Worm (Caenorhabditis elegans) whole organism, L3 larva: ENCODE data around the gene F38A5.22.
A peak's percentile ranks its signal among the peaks of the same experiment; 100 is the strongest.

Source experiments
- R02D3.7 ChIP-seq: fragments of 150-350 bp; optimal IDR thresholded peaks from 2 replicates; lab custom pipeline; 2014; ENCODE audit warnings: missing biosample characterization, missing genetic modification characterization
- ZK546.5 ChIP-seq: sonication (generic microtip); optimal IDR thresholded peaks from 2 replicates; lab custom pipeline; 2017; ENCODE audit warnings: missing biosample characterization, missing genetic modification characterization
- ama-1 ChIP-seq: fragments of 150-350 bp; optimal IDR thresholded peaks from 2 replicates; lab custom pipeline; 2018
- ceh-16 ChIP-seq: sonication (generic microtip); optimal IDR thresholded peaks from 2 replicates; lab custom pipeline; 2017; ENCODE audit warnings: missing biosample characterization, missing genetic modification characterization
- ceh-28 ChIP-seq: fragments of 150-350 bp; optimal IDR thresholded peaks from 2 replicates; lab custom pipeline; 2014; ENCODE audit warnings: missing biosample characterization, missing genetic modification reagents, missing genetic modification characterization
- ceh-9 ChIP-seq: sonication (generic microtip); optimal IDR thresholded peaks from 2 replicates; lab custom pipeline; 2018; ENCODE audit warnings: missing biosample characterization, missing genetic modification characterization
- daf-12 ChIP-seq: fragments of 150-350 bp; optimal IDR thresholded peaks from 2 replicates; lab custom pipeline; 2014; ENCODE audit warnings: missing biosample characterization, missing genetic modification reagents, missing genetic modification characterization
- egl-5 ChIP-seq: fragments of 150-350 bp; optimal IDR thresholded peaks from 2 replicates; lab custom pipeline; 2017; ENCODE audit warnings: missing biosample characterization, missing genetic modification reagents, missing genetic modification characterization, inconsistent platforms
- elt-1 ChIP-seq: fragments of 150-350 bp; optimal IDR thresholded peaks from 2 replicates; lab custom pipeline; 2014; ENCODE audit warnings: missing biosample characterization, missing genetic modification characterization
- elt-2 ChIP-seq: sonication (generic microtip); optimal IDR thresholded peaks from 2 replicates; lab custom pipeline; 2016; ENCODE audit warnings: missing genetic modification reagents, mild to moderate bottlenecking, missing genetic modification characterization, missing compliant biosample characterization
- elt-3 ChIP-seq, 3 experiments: fragments of 150-350 bp in 1 of 3; sonication (generic microtip) in 2 of 3; optimal IDR thresholded peaks; 2 replicates in 2 of 3; 4 replicates in 1 of 3; lab custom pipeline; 2014 to 2017; ENCODE audit warnings: missing biosample characterization in 3 of 3, missing genetic modification characterization in 3 of 3
- fkh-10 ChIP-seq: sonication (generic microtip); optimal IDR thresholded peaks from 2 replicates; lab custom pipeline; 2017; ENCODE audit warnings: missing biosample characterization, missing genetic modification reagents, missing genetic modification characterization
- fkh-2 ChIP-seq: fragments of 150-350 bp; optimal IDR thresholded peaks from 2 replicates; lab custom pipeline; 2014; ENCODE audit warnings: missing biosample characterization, missing genetic modification reagents, missing genetic modification characterization
- fos-1 ChIP-seq: fragments of 150-350 bp; optimal IDR thresholded peaks from 2 replicates; lab custom pipeline; 2014; ENCODE audit warnings: missing biosample characterization, missing genetic modification characterization
- hmg-11 ChIP-seq: sonication (generic microtip); optimal IDR thresholded peaks from 2 replicates; lab custom pipeline; 2016; ENCODE audit warnings: missing genetic modification characterization, missing compliant biosample characterization
- jun-1 ChIP-seq: fragments of 150-350 bp; optimal IDR thresholded peaks from 2 replicates; lab custom pipeline; 2014; ENCODE audit warnings: missing biosample characterization, missing genetic modification reagents, missing genetic modification characterization
- lin-15B ChIP-seq: fragments of 150-350 bp; optimal IDR thresholded peaks from 2 replicates; lab custom pipeline; 2014; ENCODE audit warnings: missing biosample characterization, missing genetic modification characterization
- lsy-12 ChIP-seq: sonication (generic microtip); optimal IDR thresholded peaks from 2 replicates; lab custom pipeline; 2016; ENCODE audit warnings: mild to moderate bottlenecking, missing genetic modification characterization, missing compliant biosample characterization
- mdl-1 ChIP-seq: fragments of 150-350 bp; optimal IDR thresholded peaks from 2 replicates; lab custom pipeline; 2014; ENCODE audit warnings: missing biosample characterization, missing genetic modification characterization
- nfya-1 ChIP-seq: sonication (generic microtip); optimal IDR thresholded peaks from 2 replicates; lab custom pipeline; 2017; ENCODE audit warnings: missing genetic modification characterization, mild to moderate bottlenecking, missing compliant biosample characterization, antibody characterized with exemption, moderate library complexity; ENCODE audit not compliant: insufficient read depth
- nhr-12 ChIP-seq: fragments of 150-350 bp; optimal IDR thresholded peaks from 2 replicates; lab custom pipeline; 2014; ENCODE audit warnings: missing biosample characterization, missing genetic modification characterization
- nhr-23 ChIP-seq: fragments of 150-350 bp; optimal IDR thresholded peaks from 2 replicates; lab custom pipeline; 2014; ENCODE audit warnings: missing biosample characterization, missing genetic modification reagents, missing genetic modification characterization
- nhr-237 ChIP-seq: fragments of 150-350 bp; optimal IDR thresholded peaks from 2 replicates; lab custom pipeline; 2014; ENCODE audit warnings: missing biosample characterization, missing genetic modification characterization
- nhr-25 ChIP-seq: sonication (generic microtip); optimal IDR thresholded peaks from 2 replicates; lab custom pipeline; 2017; ENCODE audit warnings: missing biosample characterization, missing genetic modification characterization
- nhr-28 ChIP-seq: fragments of 150-350 bp; optimal IDR thresholded peaks from 2 replicates; lab custom pipeline; 2014; ENCODE audit warnings: missing biosample characterization, missing genetic modification characterization
- nhr-43 ChIP-seq: sonication (generic microtip); optimal IDR thresholded peaks from 2 replicates; lab custom pipeline; 2016; ENCODE audit warnings: mild to moderate bottlenecking, missing genetic modification characterization, missing compliant biosample characterization; ENCODE audit not compliant: poor library complexity, severe bottlenecking
- nhr-67 ChIP-seq: fragments of 150-350 bp; optimal IDR thresholded peaks from 2 replicates; lab custom pipeline; 2014; ENCODE audit warnings: missing biosample characterization, missing genetic modification characterization
- nhr-76 ChIP-seq: fragments of 150-350 bp; sonication (generic microtip); optimal IDR thresholded peaks from 5 replicates; lab custom pipeline; 2014; ENCODE audit warnings: missing biosample characterization, missing genetic modification characterization
- nhr-77 ChIP-seq: fragments of 150-350 bp; optimal IDR thresholded peaks from 2 replicates; lab custom pipeline; 2014; ENCODE audit warnings: missing biosample characterization, missing genetic modification characterization
- pha-4 ChIP-seq: fragments of 150-350 bp; optimal IDR thresholded peaks from 2 replicates; lab custom pipeline; 2014; ENCODE audit warnings: missing biosample characterization, missing genetic modification reagents, missing genetic modification characterization
- pqm-1 ChIP-seq: fragments of 150-350 bp; optimal IDR thresholded peaks from 2 replicates; lab custom pipeline; 2017; ENCODE audit warnings: missing biosample characterization, missing genetic modification characterization, inconsistent platforms
- skn-1 ChIP-seq: fragments of 150-350 bp; optimal IDR thresholded peaks from 2 replicates; lab custom pipeline; 2014; ENCODE audit warnings: missing biosample characterization, missing genetic modification characterization
- snpc-4 ChIP-seq: fragments of 150-350 bp; optimal IDR thresholded peaks from 2 replicates; lab custom pipeline; 2014; ENCODE audit warnings: missing biosample characterization, missing genetic modification characterization
- tbx-2 ChIP-seq: sonication (generic microtip); optimal IDR thresholded peaks from 2 replicates; lab custom pipeline; 2016; ENCODE audit warnings: mild to moderate bottlenecking, missing genetic modification characterization, missing compliant biosample characterization
- unc-39 ChIP-seq: sonication (generic microtip); optimal IDR thresholded peaks from 4 replicates; lab custom pipeline; 2017; ENCODE audit warnings: missing biosample characterization, missing genetic modification characterization
- unc-62 ChIP-seq: fragments of 150-350 bp; sonication (generic microtip); optimal IDR thresholded peaks from 4 replicates; lab custom pipeline; 2014; ENCODE audit warnings: missing biosample characterization, missing genetic modification reagents, missing genetic modification characterization
- ztf-4 ChIP-seq: fragments of 150-350 bp; optimal IDR thresholded peaks from 2 replicates; lab custom pipeline; 2014; ENCODE audit warnings: missing biosample characterization, missing genetic modification characterization

The F38A5.22 gene

DNA sequence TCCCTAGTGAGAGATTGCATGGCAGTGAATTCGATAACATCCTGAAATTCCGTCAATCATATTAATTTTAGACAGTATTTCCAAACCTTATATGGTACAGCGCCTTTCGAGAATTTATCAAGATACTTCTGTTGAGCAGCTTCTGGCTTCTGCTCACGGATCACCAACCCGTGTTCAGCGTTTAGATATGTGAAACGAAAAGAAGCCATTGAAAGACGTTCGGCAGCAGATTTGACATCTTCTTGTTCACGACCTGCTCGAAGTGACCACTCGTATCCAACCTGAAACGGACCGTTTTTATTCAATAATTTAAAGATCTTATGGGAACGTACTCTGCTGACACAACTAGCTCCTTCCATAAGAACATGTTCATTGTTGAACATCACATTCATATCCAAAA lies 14.1 kb downstream of the F38A5.22 start:
- no peak for TF ChIP-seq mdl-1 (tag; lab: Kevin White, UChicago)
- no peak for TF ChIP-seq pha-4 (tag; lab: Kevin White, UChicago)
- no peak for TF ChIP-seq unc-39 (tag; lab: Kevin White, UChicago)
- TF ChIP-seq ceh-9 (tag; lab: Kevin White, UChicago), result no peak
- TF ChIP-seq nhr-25, result no peak
- no peak for TF ChIP-seq daf-12 (tag; lab: Kevin White, UChicago)
- no peak for TF ChIP-seq ama-1
- no peak for TF ChIP-seq unc-62 (GFP tag; lab: Kevin White, UChicago)
- no peak for TF ChIP-seq nhr-237 (tag; lab: Kevin White, UChicago)
- TF ChIP-seq ztf-4, result no peak
- TF ChIP-seq nhr-12 (tag; lab: Kevin White, UChicago), result no peak
- no peak for TF ChIP-seq tbx-2
- TF ChIP-seq nhr-23 (tag; lab: Kevin White, UChicago), result no peak
- TF ChIP-seq nfya-1, result no peak
- no peak for TF ChIP-seq snpc-4

DNA sequence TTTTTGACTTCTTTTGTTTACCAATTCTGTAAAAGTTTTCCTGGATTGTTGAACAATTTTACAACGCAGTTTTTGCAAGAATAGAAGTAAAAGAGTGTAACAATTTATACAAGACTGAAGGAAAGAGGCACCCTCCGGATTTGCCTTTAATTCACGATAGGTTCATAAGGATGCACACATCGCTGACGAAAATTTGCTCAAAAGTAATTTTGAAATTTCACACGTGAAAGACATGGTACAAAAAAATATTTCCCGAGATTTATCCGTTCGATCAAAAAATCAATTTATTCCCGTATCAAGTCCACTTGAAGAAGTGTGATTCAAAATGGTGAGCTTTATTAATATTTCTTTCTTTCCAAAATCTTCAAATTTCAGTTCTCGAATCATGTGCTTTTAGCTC lies 17.8 kb downstream of the F38A5.22 start, which contains the start of gene C43G2.3:
Gene C43G2.3 (plus strand): TSS at position 301 of the 400 bp plus-strand sequence.
- TF ChIP-seq daf-12 (tag; lab: Kevin White, UChicago), result no peak
- no peak for TF ChIP-seq elt-1 (tag; lab: Kevin White, UChicago)
- no peak for TF ChIP-seq nhr-76 (tag; lab: Kevin White, UChicago)
- TF ChIP-seq nfya-1, result no peak
- no peak for TF ChIP-seq nhr-12 (tag; lab: Kevin White, UChicago)
- TF ChIP-seq nhr-43 (tag; lab: Kevin White, UChicago), result no peak
- TF ChIP-seq snpc-4, result no peak
- TF ChIP-seq fos-1, result no peak
- no peak for TF ChIP-seq fkh-2 (tag; lab: Kevin White, UChicago)
- TF ChIP-seq skn-1 (tag; lab: Kevin White, UChicago), result no peak
- TF ChIP-seq ceh-16, result no peak
- TF ChIP-seq egl-5, result no peak
- TF ChIP-seq nhr-67 (tag; lab: Kevin White, UChicago), result no peak
- no peak for TF ChIP-seq nhr-77 (tag; lab: Kevin White, UChicago)

DNA sequence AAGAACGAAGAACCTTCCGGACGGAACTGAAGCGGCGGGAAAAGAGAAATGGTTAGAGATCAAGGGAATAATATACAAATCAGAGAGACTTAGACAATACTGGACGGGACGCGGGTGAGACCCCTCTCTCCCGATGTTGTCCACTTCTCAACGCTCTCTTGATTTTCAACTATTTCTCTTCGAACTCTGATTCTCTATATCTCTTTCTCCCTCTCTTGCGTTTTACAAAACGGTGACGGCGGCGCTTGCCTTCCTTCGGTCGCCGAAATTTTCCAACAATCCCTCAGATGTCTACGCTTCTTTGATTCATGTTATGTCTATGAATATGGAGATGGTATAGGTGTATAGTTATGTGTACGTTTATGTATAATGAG lies 19.0 kb downstream of the F38A5.22 start:
- peak; percentile 43 for TF ChIP-seq nhr-43 (tag; lab: Kevin White, UChicago)
- TF ChIP-seq pqm-1 (tag; lab: Kevin White, UChicago), result peak; percentile 50
- peak; percentile 30 for TF ChIP-seq lin-15B (tag; lab: Kevin White, UChicago)
- no peak for TF ChIP-seq elt-1 (tag; lab: Kevin White, UChicago)
- no peak for TF ChIP-seq ceh-9 (tag; lab: Kevin White, UChicago)
- TF ChIP-seq tbx-2, result no peak
- no peak for TF ChIP-seq fkh-10 (GFP tag; lab: Kevin White, UChicago)
- TF ChIP-seq nfya-1, result peak; percentile 59
- TF ChIP-seq hmg-11 (tag; lab: Kevin White, UChicago), result peak; percentile 58
- peak; percentile 81 for TF ChIP-seq nhr-25
- TF ChIP-seq R02D3.7, result peak; percentile 12
- TF ChIP-seq nhr-12 (tag; lab: Kevin White, UChicago), result no peak
- peak; percentile 3 for TF ChIP-seq ceh-28 (tag; lab: Kevin White, UChicago)
- no peak for TF ChIP-seq nhr-28 (tag; lab: Kevin White, UChicago)
- TF ChIP-seq nhr-23 (tag; lab: Kevin White, UChicago), result peak; percentile 76
- peak; percentile 17 for TF ChIP-seq jun-1 (tag; lab: Kevin White, UChicago)
- TF ChIP-seq elt-2, result peak; percentile 53
- TF ChIP-seq mdl-1 (tag; lab: Kevin White, UChicago), result no peak
- TF ChIP-seq lsy-12 (tag; lab: Kevin White, UChicago), result peak; percentile 11
- TF ChIP-seq pha-4 (tag; lab: Kevin White, UChicago), result peak; percentile 80
- TF ChIP-seq elt-3 (tag; optimal IDR thresholded peaks at IDR 0.05; lab: Kevin White, UChicago), result no peak
- TF ChIP-seq, all 47 proteins: peak for 13

DNA sequence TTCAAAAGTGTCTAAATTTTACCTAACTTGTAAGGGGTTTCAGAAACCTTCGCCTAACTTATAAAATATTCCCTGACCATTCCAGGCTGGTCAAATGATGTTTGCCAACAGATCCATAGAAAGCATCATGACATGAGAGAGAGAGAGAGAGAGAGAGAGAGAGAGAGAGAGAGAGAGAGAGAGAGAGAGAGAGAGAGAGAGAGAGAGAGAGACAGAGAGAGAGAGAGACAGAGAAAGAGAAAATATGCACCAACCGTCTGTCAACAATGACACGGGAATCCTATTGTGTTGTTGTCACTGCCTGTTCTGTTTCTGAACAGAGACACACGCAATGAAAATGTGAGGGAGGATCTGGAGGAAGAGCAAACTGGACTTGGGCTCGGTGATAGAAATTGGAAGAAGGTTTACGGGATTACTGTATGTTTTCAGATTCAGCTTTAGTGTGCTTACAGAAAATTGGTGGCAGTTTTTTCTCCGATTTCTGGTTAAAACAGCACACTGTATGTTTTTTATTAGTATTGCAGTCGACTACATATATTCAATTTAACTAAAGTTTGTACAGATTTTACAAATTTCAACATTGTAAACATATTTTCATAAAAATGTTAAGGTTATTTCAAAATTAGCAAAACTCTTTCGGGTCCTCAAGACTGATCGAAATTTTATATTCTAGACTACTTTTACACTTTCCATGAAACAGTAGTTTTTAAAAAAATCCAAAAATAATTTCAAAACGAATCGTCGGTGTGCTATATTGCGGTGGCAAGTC lies 19.6 kb downstream of the F38A5.22 start:
- TF ChIP-seq ZK546.5 (tag; lab: Kevin White, UChicago) (no peak), pha-4 (tag; lab: Kevin White, UChicago) (peak; percentile 74)
